Worm (Caenorhabditis elegans) whole organism, early embryonic: ENCODE results near the gene B0524.2.
A peak's percentile ranks its signal among the peaks of the same experiment; 100 is the strongest.

Experiments
- B0310.2 ChIP-seq: sonication (generic microtip); optimal IDR thresholded peaks from 2 replicates; lab custom pipeline; 2016; ENCODE audit warnings: mild to moderate bottlenecking, missing genetic modification characterization, missing compliant biosample characterization
- F13C5.2 ChIP-seq: sonication (generic microtip); optimal IDR thresholded peaks from 2 replicates; lab custom pipeline; 2017; ENCODE audit warnings: mild to moderate bottlenecking, missing genetic modification characterization, inconsistent platforms, missing compliant biosample characterization
- aly-1 ChIP-seq: sonication (generic microtip); optimal IDR thresholded peaks from 2 replicates; lab custom pipeline; 2016; ENCODE audit warnings: missing genetic modification characterization, missing compliant biosample characterization
- ama-1 ChIP-seq: fragments of 150-350 bp; optimal IDR thresholded peaks from 2 replicates; lab custom pipeline; 2014
- ceh-13 ChIP-seq: fragments of 200-800 bp; sonication (Bioruptor generic); optimal IDR thresholded peaks from 2 replicates; lab custom pipeline; 2018; ENCODE audit warnings: mild to moderate bottlenecking, missing genetic modification characterization, missing compliant biosample characterization
- ceh-36 ChIP-seq: sonication (generic microtip); optimal IDR thresholded peaks from 2 replicates; lab custom pipeline; 2016; ENCODE audit warnings: missing genetic modification characterization, inconsistent platforms, missing compliant biosample characterization
- ets-7 ChIP-seq: sonication (generic microtip); optimal IDR thresholded peaks from 2 replicates; lab custom pipeline; 2016; ENCODE audit warnings: missing genotype, missing genetic modification characterization, missing compliant biosample characterization
- flt-1 ChIP-seq: fragments of 200-800 bp; sonication (Bioruptor generic); IDR thresholded peaks from 2 replicates; pipeline ENCODE4 v1.3.6; 2022; ENCODE audit warnings: missing genetic modification characterization, missing compliant biosample characterization
- hmbx-1 ChIP-seq: sonication (generic microtip); optimal IDR thresholded peaks from 2 replicates; lab custom pipeline; 2016; ENCODE audit warnings: mild to moderate bottlenecking, missing genetic modification characterization, missing compliant biosample characterization
- hmg-4 ChIP-seq: fragments of 200-800 bp; sonication (Bioruptor generic); optimal IDR thresholded peaks from 2 replicates; lab custom pipeline; 2018; ENCODE audit warnings: mild to moderate bottlenecking, missing genetic modification characterization, missing compliant biosample characterization
- hnd-1 ChIP-seq: sonication (generic microtip); optimal IDR thresholded peaks from 2 replicates; lab custom pipeline; 2016; ENCODE audit warnings: missing genetic modification characterization, missing compliant biosample characterization
- pes-1 ChIP-seq: fragments of 200-800 bp; sonication (Bioruptor generic); IDR thresholded peaks from 2 replicates; pipeline ENCODE4 v1.3.6; 2022; ENCODE audit warnings: missing genetic modification reagents, missing genetic modification characterization, missing compliant biosample characterization
- scrt-1 ChIP-seq: fragments of 200-800 bp; sonication (Bioruptor generic); IDR thresholded peaks from 2 replicates; pipeline ENCODE4 v1.3.6; 2022; ENCODE audit warnings: missing genetic modification characterization, missing compliant biosample characterization
- sea-1 ChIP-seq: fragments of 200-800 bp; sonication (Bioruptor generic); conservative IDR thresholded peaks from 2 replicates; pipeline ENCODE4 v1.3.6; 2022; ENCODE audit warnings: missing genetic modification characterization, missing compliant biosample characterization
- tbx-11 ChIP-seq: fragments of 200-800 bp; sonication (Bioruptor generic); IDR thresholded peaks from 2 replicates; pipeline ENCODE4 v1.3.6; 2022; ENCODE audit warnings: missing genetic modification characterization, missing compliant biosample characterization
- tbx-37 ChIP-seq: fragments of 200-800 bp; sonication (Bioruptor generic); conservative IDR thresholded peaks from 2 replicates; pipeline ENCODE4 v1.3.6; 2022; ENCODE audit warnings: missing genetic modification reagents, missing genetic modification characterization, missing compliant biosample characterization
- tra-4 ChIP-seq: sonication (generic microtip); optimal IDR thresholded peaks from 2 replicates; lab custom pipeline; 2017; ENCODE audit warnings: missing genetic modification characterization, missing compliant biosample characterization

B0524.2 gene

DNA sequence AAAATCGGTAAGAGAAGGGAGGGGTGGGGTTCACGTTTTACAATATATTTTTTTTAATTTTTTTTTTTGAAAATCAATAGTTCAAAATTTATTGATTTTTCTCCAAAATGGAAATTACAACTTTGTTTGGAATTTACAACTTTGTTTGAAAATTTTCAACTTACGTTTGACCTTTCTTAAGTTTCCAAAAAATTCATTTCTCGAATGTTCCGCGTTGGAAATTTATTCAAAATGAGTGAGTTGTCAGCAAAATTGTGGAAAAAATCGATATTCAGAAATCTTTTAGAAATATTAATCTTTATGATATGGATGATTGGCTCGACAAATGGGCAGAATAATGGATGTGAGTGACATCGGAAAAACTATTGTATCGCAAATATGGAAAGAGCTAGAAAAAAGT, 6.5 kb upstream of the B0524.2 start, which contains the start of gene B0524.3:
B0524.3 (plus strand) TSS at position 301 of the 400 bp plus-strand sequence.
- TF ChIP-seq pes-1 (GFP tag; lab: Robert Waterston, UW) (no peak), tra-4 (no peak), tbx-11 (GFP tag; lab: Robert Waterston, UW) (no peak), ets-7 (tag; lab: Kevin White, UChicago) (no peak), F13C5.2 (tag; lab: Kevin White, UChicago) (no peak), hmbx-1 (no peak), B0310.2 (tag; lab: Kevin White, UChicago) (no peak), ceh-36 (tag; lab: Kevin White, UChicago) (no peak), ama-1 (no peak), sea-1 (GFP tag; lab: Robert Waterston, UW) (no peak)

DNA sequence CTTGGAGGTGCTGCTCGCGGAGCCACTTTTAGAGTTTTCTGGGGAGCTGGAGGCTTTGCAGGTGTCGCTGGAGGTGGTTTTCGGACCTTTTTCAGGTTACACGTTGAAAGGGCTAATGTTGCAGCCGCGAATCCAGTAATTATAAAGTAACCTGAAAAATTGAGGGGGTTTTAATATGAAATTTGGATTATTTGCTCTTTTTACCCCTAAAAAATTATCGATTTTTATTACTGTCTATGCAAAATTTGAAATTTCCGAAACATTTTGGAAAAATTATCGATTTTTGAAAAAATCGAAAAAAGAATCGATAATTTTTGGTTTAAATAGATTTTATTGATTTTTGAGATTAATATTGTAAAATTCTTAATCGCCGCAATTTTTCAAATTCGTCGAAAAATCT, 452 bp upstream of the B0524.2 start:
- TF ChIP-seq pes-1 (GFP tag; lab: Robert Waterston, UW) (no peak), ets-7 (tag; lab: Kevin White, UChicago) (no peak), hmbx-1 (no peak), ama-1 (no peak), tra-4 (no peak), ceh-36 (tag; lab: Kevin White, UChicago) (no peak), hnd-1 (no peak), ceh-13 (GFP tag; lab: Kevin White, UChicago) (no peak), scrt-1 (GFP tag; lab: Robert Waterston, UW) (no peak), tbx-37 (GFP tag; lab: Robert Waterston, UW) (no peak), sea-1 (GFP tag; lab: Robert Waterston, UW) (no peak), F13C5.2 (tag; lab: Kevin White, UChicago) (no peak), flt-1 (no peak), B0310.2 (tag; lab: Kevin White, UChicago) (no peak), tbx-11 (GFP tag; lab: Robert Waterston, UW) (no peak), hmg-4 (GFP tag; lab: Kevin White, UChicago) (no peak), aly-1 (tag; lab: Kevin White, UChicago) (no peak)

DNA sequence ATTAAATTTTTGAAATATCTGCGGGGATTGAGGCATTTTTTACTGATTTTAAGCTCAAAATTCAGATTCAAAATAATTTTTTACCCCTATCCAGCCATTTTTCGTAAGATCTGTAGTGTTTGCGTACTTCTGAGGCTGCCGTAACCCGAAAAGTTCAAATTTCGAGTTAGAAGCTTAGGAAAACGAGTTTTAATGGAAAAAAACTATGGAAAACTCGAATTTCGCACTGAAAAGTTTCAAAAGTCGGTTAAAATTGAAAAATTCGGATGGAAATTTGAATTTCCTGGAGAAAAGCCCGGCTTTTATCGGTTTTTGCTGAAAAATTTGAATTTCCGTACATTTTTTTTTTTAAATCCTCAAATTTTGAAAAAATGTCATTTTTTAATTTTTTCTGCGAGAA, 10.1 kb downstream of the B0524.2 start:
- TF ChIP-seq ceh-36 (tag; lab: Kevin White, UChicago) (no peak), pes-1 (GFP tag; lab: Robert Waterston, UW) (no peak), B0310.2 (tag; lab: Kevin White, UChicago) (no peak), tra-4 (no peak), tbx-37 (GFP tag; lab: Robert Waterston, UW) (no peak), sea-1 (GFP tag; lab: Robert Waterston, UW) (no peak), hnd-1 (no peak), hmbx-1 (no peak), scrt-1 (GFP tag; lab: Robert Waterston, UW) (no peak), ama-1 (no peak), ceh-13 (GFP tag; lab: Kevin White, UChicago) (no peak), flt-1 (no peak), tbx-11 (GFP tag; lab: Robert Waterston, UW) (no peak), ets-7 (tag; lab: Kevin White, UChicago) (no peak), F13C5.2 (tag; lab: Kevin White, UChicago) (no peak)

ce11 chrIII:1905589-1905988, 11.7 kb downstream of the B0524.2 start, which contains the start of the genes B0524.6 and pqn-41:
Gene B0524.6 (minus strand): TSS chrIII:1905640.
Gene pqn-41 (plus strand): TSS chrIII:1905958.
- no peak for TF ChIP-seq tbx-11 (GFP tag; lab: Robert Waterston, UW)
- no peak for TF ChIP-seq ets-7 (tag; lab: Kevin White, UChicago)

- TF ChIP-seq pes-1 (GFP tag; lab: Robert Waterston, UW) (no peak), ceh-36 (tag; lab: Kevin White, UChicago) (peak; percentile 29)
Measured at ce11 chrIII:1918311-1918932, 24.6 kb downstream of the B0524.2 start.

DNA sequence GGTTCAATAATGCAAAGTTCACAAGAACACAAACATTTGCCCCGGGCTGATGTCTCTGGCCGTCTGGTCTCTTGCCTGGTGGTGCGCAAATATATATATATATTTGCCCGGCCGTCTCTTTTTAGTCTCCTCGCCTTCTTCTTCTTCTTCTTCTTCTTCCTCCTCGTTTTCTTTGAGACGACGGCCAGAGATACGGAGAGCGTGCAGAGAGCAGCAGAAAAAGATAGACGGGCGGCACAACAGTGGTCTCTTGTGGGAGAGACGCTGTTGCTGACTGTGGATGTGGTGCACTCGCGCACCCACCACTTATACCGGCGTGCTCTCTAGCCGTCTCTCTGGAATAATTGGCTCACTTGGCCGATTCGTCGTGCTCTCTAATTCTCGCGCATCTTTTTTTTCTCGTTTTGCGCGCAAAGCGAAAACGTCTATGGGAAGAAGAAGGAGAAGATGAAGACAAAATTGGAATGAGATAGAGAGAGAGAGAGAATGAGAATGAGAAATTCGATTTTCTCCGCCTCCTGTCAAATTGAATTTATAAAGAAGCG, 27.4 kb downstream of the B0524.2 start:
- TF ChIP-seq ets-7 (tag; lab: Kevin White, UChicago): peak; percentile 45
- peak; percentile 63 for TF ChIP-seq F13C5.2 (tag; lab: Kevin White, UChicago)
- TF ChIP-seq hmbx-1: no peak
- TF ChIP-seq scrt-1 (GFP tag; lab: Robert Waterston, UW): 0 out of 2 replicates have a peak, but pooled peaks have one; percentile 17
- no peak; the same call in 1 of the 2 replicates for TF ChIP-seq tbx-37 (GFP tag; lab: Robert Waterston, UW)
- peak; percentile 50 for TF ChIP-seq ceh-36 (tag; lab: Kevin White, UChicago)
- no peak for TF ChIP-seq ama-1
- TF ChIP-seq flt-1: no peak
- TF ChIP-seq tbx-11 (GFP tag; lab: Robert Waterston, UW): 0 out of 2 replicates have a peak, but pooled peaks have one; percentile 22
- TF ChIP-seq pes-1 (GFP tag; lab: Robert Waterston, UW): peak; percentile 49; the same call in 1 of the 2 replicates
- TF ChIP-seq aly-1 (tag; lab: Kevin White, UChicago): peak; percentile 26
- peak; percentile 82 for TF ChIP-seq hmg-4 (GFP tag; lab: Kevin White, UChicago)
- TF ChIP-seq tra-4: no peak
- no peak for TF ChIP-seq B0310.2 (tag; lab: Kevin White, UChicago)
- TF ChIP-seq hnd-1: no peak

DNA sequence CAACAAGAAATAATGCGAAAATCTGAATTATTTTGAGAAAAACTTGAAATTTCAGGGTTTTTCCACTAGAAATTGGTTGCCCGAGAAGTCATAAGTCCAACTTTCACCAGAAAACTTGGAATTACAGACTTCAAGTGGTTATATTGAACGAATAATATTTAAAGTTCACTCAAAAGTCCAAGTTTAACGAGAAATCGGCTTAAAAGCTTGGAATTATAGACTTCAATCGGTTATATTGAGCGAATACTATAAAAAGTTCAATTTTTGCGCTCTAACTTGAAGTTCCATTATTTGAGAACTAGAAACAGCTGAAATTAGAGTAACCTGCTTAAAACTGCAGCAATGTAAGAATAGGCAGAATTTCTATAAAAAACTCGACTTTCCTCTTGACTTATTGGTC, 28.2 kb downstream of the B0524.2 start:
- TF ChIP-seq ceh-13 (GFP tag; lab: Kevin White, UChicago): no peak
- TF ChIP-seq scrt-1 (GFP tag; lab: Robert Waterston, UW): no peak
- TF ChIP-seq tbx-11 (GFP tag; lab: Robert Waterston, UW): no peak
- TF ChIP-seq sea-1 (GFP tag; lab: Robert Waterston, UW): no peak
- TF ChIP-seq aly-1 (tag; lab: Kevin White, UChicago): no peak
- no peak for TF ChIP-seq B0310.2 (tag; lab: Kevin White, UChicago)
- no peak for TF ChIP-seq ceh-36 (tag; lab: Kevin White, UChicago)
- no peak for TF ChIP-seq flt-1
- TF ChIP-seq hmbx-1: no peak
- no peak for TF ChIP-seq pes-1 (GFP tag; lab: Robert Waterston, UW)
- TF ChIP-seq tbx-37 (GFP tag; lab: Robert Waterston, UW): no peak
- no peak for TF ChIP-seq F13C5.2 (tag; lab: Kevin White, UChicago)
- no peak for TF ChIP-seq hnd-1
- TF ChIP-seq tra-4: no peak
